Fruit fly (Drosophila melanogaster) whole organism, wandering third instar larva: Measurements from ENCODE around the gene CG11353.

Experiments used
- Abd-B ChIP-seq: fragments of >200 bp; optimal IDR thresholded peaks from 2 replicates; lab custom pipeline; 2017; ENCODE audit warnings: missing biosample characterization, missing genetic modification characterization
- Hr83 ChIP-seq: fragments of 200-300 bp; sonication (Bioruptor generic); optimal IDR thresholded peaks from 2 replicates; lab custom pipeline; 2016; ENCODE audit warnings: missing biosample characterization, mild to moderate bottlenecking, missing genetic modification characterization, moderate library complexity; ENCODE audit not compliant: poor library complexity, severe bottlenecking
- OdsH ChIP-seq: fragments of 200-800 bp; sonication (Bioruptor generic); optimal IDR thresholded peaks from 2 replicates; lab custom pipeline; 2016; ENCODE audit warnings: missing biosample characterization, mild to moderate bottlenecking, missing genetic modification characterization
- ey ChIP-seq: fragments of 200-800 bp; sonication (Bioruptor generic); optimal IDR thresholded peaks from 2 replicates; lab custom pipeline; 2016; ENCODE audit warnings: missing biosample characterization, missing genetic modification characterization
- fru ChIP-seq: fragments of 200-800 bp; sonication (Bioruptor generic); optimal IDR thresholded peaks from 3 replicates; lab custom pipeline; 2016; ENCODE audit warnings: missing biosample characterization, mild to moderate bottlenecking, missing genetic modification characterization

dm6 chr3L:4544633-4545032, 11.7 kb downstream of the CG11353 start:
- TF ChIP-seq ey (GFP tag; lab: Kevin White, UChicago) (no peak), Abd-B (GFP tag; lab: Kevin White, UChicago) (no peak), fru (GFP tag; lab: Kevin White, UChicago) (no peak), Hr83 (GFP tag; lab: Kevin White, UChicago) (no peak), OdsH (GFP tag; lab: Kevin White, UChicago) (no peak)
